Fruit fly (Drosophila melanogaster) whole organism, pupa: ENCODE data around the gene CG17329.

ENCODE experiments used
- CG10348 ChIP-seq: fragments of 200-800 bp; sonication (Bioruptor generic); IDR thresholded peaks from 2 replicates; pipeline ENCODE4 v1.3.6; 2022; ENCODE audit warnings: missing biosample characterization, missing genetic modification characterization
- CG12605 ChIP-seq: fragments of 200-800 bp; sonication (Bioruptor generic); IDR thresholded peaks from 2 replicates; pipeline ENCODE4 v1.3.6; 2022; ENCODE audit warnings: missing biosample characterization, missing genetic modification characterization
- CG13204 ChIP-seq: fragments of 200-800 bp; sonication (Bioruptor generic); optimal IDR thresholded peaks from 2 replicates; lab custom pipeline; 2018; ENCODE audit warnings: missing biosample characterization, mild to moderate bottlenecking, missing genetic modification characterization, moderate library complexity
- CG14655 ChIP-seq: fragments of 200-800 bp; sonication (Bioruptor generic); optimal IDR thresholded peaks from 3 replicates; lab custom pipeline; 2017; ENCODE audit warnings: mild to moderate bottlenecking, missing biosample characterization, missing genetic modification reagents, missing genetic modification characterization
- CG15710 ChIP-seq: fragments of 200-800 bp; sonication (Bioruptor generic); optimal IDR thresholded peaks from 2 replicates; lab custom pipeline; 2018; ENCODE audit warnings: missing biosample characterization, mild to moderate bottlenecking, missing genetic modification characterization, moderate library complexity
- CG17806 ChIP-seq: fragments of 200-800 bp; sonication (Bioruptor generic); optimal IDR thresholded peaks from 2 replicates; lab custom pipeline; 2018; ENCODE audit warnings: missing biosample characterization, mild to moderate bottlenecking, missing genetic modification characterization, moderate library complexity
- CG32121 ChIP-seq: fragments of 200-800 bp; sonication (Bioruptor generic); IDR thresholded peaks from 2 replicates; pipeline ENCODE4 v1.3.6; 2022; ENCODE audit warnings: missing biosample characterization, missing genetic modification characterization
- CG34367 ChIP-seq: fragments of 200-800 bp; sonication (Bioruptor generic); optimal IDR thresholded peaks from 2 replicates; lab custom pipeline; 2018; ENCODE audit warnings: missing biosample characterization, mild to moderate bottlenecking, missing genetic modification characterization
- CG4496 ChIP-seq: fragments of 200-800 bp; sonication (Bioruptor generic); IDR thresholded peaks from 3 replicates; pipeline ENCODE4 v1.3.6; 2022; ENCODE audit warnings: missing biosample characterization, missing genetic modification characterization
- CG8159 ChIP-seq: fragments of 200-800 bp; sonication (Bioruptor generic); optimal IDR thresholded peaks from 3 replicates; lab custom pipeline; 2018; ENCODE audit warnings: missing biosample characterization, mild to moderate bottlenecking, missing genetic modification characterization, moderate library complexity
- CG8301 ChIP-seq: fragments of 200-800 bp; sonication (Bioruptor generic); optimal IDR thresholded peaks from 2 replicates; lab custom pipeline; 2018; ENCODE audit warnings: missing biosample characterization, mild to moderate bottlenecking, missing genetic modification characterization
- CG9948 ChIP-seq: fragments of 200-800 bp; sonication (Bioruptor generic); optimal IDR thresholded peaks from 2 replicates; lab custom pipeline; 2018; ENCODE audit warnings: missing biosample characterization, mild to moderate bottlenecking, missing genetic modification characterization, moderate library complexity
- D1 ChIP-seq: fragments of 200-800 bp; sonication (Bioruptor generic); optimal IDR thresholded peaks from 2 replicates; lab custom pipeline; 2018; ENCODE audit warnings: missing biosample characterization, mild to moderate bottlenecking, missing genetic modification characterization, moderate library complexity
- EcR ChIP-seq: fragments of 200-800 bp; sonication (Bioruptor generic); optimal IDR thresholded peaks from 3 replicates; lab custom pipeline; 2019; ENCODE audit warnings: missing biosample characterization, missing genetic modification characterization, mild to moderate bottlenecking, moderate library complexity, missing genetic modification reagents
- Ets98B ChIP-seq: fragments of 200-800 bp; sonication (Bioruptor generic); IDR thresholded peaks from 2 replicates; pipeline ENCODE4 v1.3.6; 2022; ENCODE audit warnings: missing biosample characterization, missing genetic modification characterization
- Pif1A ChIP-seq: fragments of 200-800 bp; sonication (Bioruptor generic); optimal IDR thresholded peaks from 3 replicates; lab custom pipeline; 2016; ENCODE audit warnings: missing biosample characterization, missing genetic modification characterization
- Pif1B ChIP-seq: fragments of 200-800 bp; sonication (Bioruptor generic); optimal IDR thresholded peaks from 3 replicates; lab custom pipeline; 2016; ENCODE audit warnings: missing biosample characterization, missing genetic modification characterization
- Snoo ChIP-seq: fragments of 200-800 bp; sonication (Bioruptor generic); optimal IDR thresholded peaks from 3 replicates; lab custom pipeline; 2017; ENCODE audit warnings: missing biosample characterization, mild to moderate bottlenecking, missing genetic modification characterization, inconsistent platforms
- fd96Ca ChIP-seq: fragments of 200-800 bp; sonication (Bioruptor generic); IDR thresholded peaks from 3 replicates; pipeline ENCODE4 v1.3.6; 2022; ENCODE audit warnings: missing biosample characterization, missing genetic modification characterization
- gl ChIP-seq: fragments of 200-800 bp; sonication (Bioruptor generic); optimal IDR thresholded peaks from 2 replicates; lab custom pipeline; 2018; ENCODE audit warnings: missing biosample characterization, mild to moderate bottlenecking, missing genetic modification characterization
- rn ChIP-seq: fragments of 200-800 bp; sonication (Bioruptor generic); IDR thresholded peaks from 2 replicates; pipeline ENCODE4 v1.3.6; 2022; ENCODE audit warnings: missing biosample characterization, missing genetic modification characterization

Gene CG17329

DNA sequence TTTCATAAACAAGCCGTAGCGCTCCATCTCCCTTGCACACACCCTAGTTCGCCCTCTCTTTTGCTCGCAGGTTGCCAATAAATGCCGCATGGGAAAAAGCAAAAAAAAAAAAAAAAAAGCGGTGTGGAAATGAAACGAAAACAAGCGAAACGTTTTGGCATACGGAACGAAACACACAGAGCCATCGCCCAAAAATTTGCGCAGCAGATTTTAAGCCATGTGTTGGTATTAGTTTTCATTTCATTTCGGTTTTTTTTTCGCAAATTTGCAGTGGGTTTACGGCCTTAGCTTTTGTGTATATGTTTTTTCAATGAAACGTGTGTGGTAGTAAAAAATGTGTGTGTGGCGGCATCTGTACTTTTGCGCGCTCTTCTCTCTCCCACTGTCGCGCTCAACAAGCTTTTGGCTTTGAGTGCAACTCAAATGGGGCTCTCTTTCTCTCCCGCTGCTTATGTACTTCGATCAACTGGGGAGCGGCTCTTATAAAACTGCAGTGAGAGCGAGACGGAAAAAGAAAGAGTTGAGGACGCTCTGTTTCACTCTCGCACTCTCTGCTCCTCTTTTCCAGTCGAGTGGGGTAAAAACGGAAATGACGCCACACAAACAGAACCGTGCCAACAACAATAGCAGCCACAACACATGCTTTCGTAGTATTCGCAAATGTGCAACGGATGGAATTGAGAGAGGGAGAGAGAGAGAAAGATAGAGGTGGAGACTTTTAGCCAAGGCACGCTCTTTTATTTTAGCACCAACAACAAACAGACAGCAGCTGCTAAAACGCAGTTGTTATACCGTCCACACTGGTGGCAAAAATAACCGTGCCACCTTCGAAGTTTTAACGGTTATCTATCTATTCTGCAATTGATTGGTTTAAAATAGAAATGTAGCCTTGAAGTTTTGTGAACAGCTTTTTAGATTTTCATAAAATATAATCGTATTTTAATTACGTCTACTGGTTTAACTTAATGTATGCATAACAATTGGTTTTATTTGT is 6.5 kb upstream of the CG17329 start:
- TF ChIP-seq Snoo (tag; lab: Kevin White, UChicago): peak; percentile 70
- TF ChIP-seq CG14655 (GFP tag; lab: Kevin White, UChicago): peak; percentile 64
- peak; percentile 65 for TF ChIP-seq CG8301 (tag; lab: Kevin White, UChicago)
- peak; percentile 48 for TF ChIP-seq D1 (tag; lab: Kevin White, UChicago)
- TF ChIP-seq Ets98B: no peak
- peak; percentile 52 for TF ChIP-seq CG15710
- no peak for TF ChIP-seq fd96Ca (GFP tag; lab: Robert Waterston, UW)
- no peak for TF ChIP-seq CG4496 (GFP tag; lab: Robert Waterston, UW)
- peak; percentile 65 for TF ChIP-seq Pif1A (GFP tag; lab: Kevin White, UChicago)
- TF ChIP-seq gl (tag; lab: Kevin White, UChicago): peak; percentile 30
- TF ChIP-seq CG13204 (GFP tag; lab: Kevin White, UChicago): peak; percentile 68
- TF ChIP-seq CG9948 (tag; lab: Kevin White, UChicago): peak; percentile 33
- peak; percentile 65 for TF ChIP-seq CG8159 (tag; lab: Kevin White, UChicago)
- peak; percentile 34 for TF ChIP-seq CG17806
- no peak for TF ChIP-seq rn (GFP tag; lab: Robert Waterston, UW)
- peak; percentile 45 for TF ChIP-seq Pif1B (GFP tag; lab: Kevin White, UChicago)
- TF ChIP-seq CG10348 (GFP tag; lab: Robert Waterston, UW): no peak
- peak; percentile 60 for TF ChIP-seq EcR
- TF ChIP-seq CG34367: peak; percentile 38
- TF ChIP-seq CG32121: no peak
- no peak for TF ChIP-seq CG12605

DNA sequence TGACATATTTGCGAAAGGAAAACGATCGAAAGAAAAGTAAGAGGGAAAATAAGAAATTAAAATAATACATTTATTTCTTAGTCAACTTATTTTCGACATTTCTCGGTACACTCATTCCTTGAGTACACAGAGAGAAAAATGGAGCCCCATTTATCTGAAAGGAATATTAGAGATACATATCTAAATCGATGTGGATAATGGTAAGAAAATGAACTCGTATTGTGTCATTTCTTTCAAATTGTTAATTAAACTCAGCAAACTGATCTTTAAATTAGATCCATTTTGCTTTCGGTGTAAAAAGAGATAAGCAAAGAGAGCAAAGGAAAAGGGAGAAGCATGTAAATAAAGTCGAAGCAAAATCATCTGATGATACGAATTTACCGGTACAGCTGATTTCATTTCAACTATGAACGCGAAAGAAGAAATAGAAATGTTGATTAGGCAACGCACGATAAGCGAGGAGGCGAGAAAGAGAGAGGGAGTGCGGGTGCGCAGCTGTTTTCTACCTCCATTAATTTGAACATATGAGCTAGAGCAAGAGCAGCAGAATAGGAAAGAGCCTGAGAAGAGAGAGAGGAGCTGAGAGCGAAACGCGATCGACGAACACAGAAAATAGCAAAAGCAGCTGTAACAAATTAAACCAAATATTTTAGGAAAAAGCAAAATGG is 5.3 kb upstream of the CG17329 start:
- TF ChIP-seq CG9948 (tag; lab: Kevin White, UChicago) (peak; percentile 87), CG8301 (tag; lab: Kevin White, UChicago) (peak; percentile 83), CG10348 (GFP tag; lab: Robert Waterston, UW) (no peak), Pif1A (GFP tag; lab: Kevin White, UChicago) (peak; percentile 77), CG8159 (tag; lab: Kevin White, UChicago) (peak; percentile 90), D1 (tag; lab: Kevin White, UChicago) (peak; percentile 22), CG14655 (GFP tag; lab: Kevin White, UChicago) (peak; percentile 86), CG34367 (peak; percentile 83), CG17806 (peak; percentile 92), gl (tag; lab: Kevin White, UChicago) (peak; percentile 70), Snoo (tag; lab: Kevin White, UChicago) (peak; percentile 86), fd96Ca (GFP tag; lab: Robert Waterston, UW) (no peak), CG15710 (peak; percentile 84), CG4496 (GFP tag; lab: Robert Waterston, UW) (no peak), rn (GFP tag; lab: Robert Waterston, UW) (no peak), Pif1B (GFP tag; lab: Kevin White, UChicago) (peak; percentile 87), CG13204 (GFP tag; lab: Kevin White, UChicago) (peak; percentile 39)
- TF ChIP-seq, all 21 proteins: peak for 13

DNA sequence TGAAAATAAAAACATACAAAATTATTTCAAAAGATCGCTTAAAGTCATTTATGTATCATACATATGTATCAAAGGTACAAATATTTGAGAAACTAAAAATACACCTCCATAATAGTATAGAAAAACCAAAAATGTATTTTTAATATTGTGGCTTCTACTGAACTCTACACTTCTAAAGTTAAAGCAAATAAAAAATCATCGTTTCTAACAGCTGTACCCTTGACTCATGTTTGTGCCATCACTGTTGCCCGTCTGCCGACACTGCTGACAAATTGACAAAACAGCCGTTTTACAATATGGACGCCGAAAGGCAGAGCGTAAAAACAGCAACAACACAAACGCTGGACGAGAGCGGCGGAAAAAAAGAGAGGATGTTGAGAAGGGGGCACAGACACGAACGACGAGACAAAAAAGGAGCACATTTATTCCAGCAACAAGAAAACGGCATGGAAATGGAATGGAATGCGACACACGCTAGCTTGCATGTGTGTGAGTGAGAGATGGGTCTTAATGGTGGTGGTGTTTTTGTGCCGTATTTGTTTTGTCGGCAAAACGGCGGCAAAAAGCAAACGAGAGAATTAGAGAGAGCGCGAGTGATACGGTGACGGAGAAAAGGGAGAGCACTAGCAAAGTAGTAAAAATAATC is 4.6 kb upstream of the CG17329 start:
- TF ChIP-seq CG15710 (peak; percentile 62), CG8159 (tag; lab: Kevin White, UChicago) (peak; percentile 80), gl (tag; lab: Kevin White, UChicago) (peak; percentile 76), Snoo (tag; lab: Kevin White, UChicago) (peak; percentile 49), rn (GFP tag; lab: Robert Waterston, UW) (no peak), Pif1A (GFP tag; lab: Kevin White, UChicago) (peak; percentile 83), CG17806 (peak; percentile 75), D1 (tag; lab: Kevin White, UChicago) (no peak), CG14655 (GFP tag; lab: Kevin White, UChicago) (peak; percentile 81), CG4496 (GFP tag; lab: Robert Waterston, UW) (no peak), CG9948 (tag; lab: Kevin White, UChicago) (peak; percentile 74), Pif1B (GFP tag; lab: Kevin White, UChicago) (peak; percentile 79), Ets98B (no peak), EcR (peak; percentile 57), CG34367 (peak; percentile 60), CG13204 (GFP tag; lab: Kevin White, UChicago) (peak; percentile 71), CG8301 (tag; lab: Kevin White, UChicago) (peak; percentile 79)

DNA sequence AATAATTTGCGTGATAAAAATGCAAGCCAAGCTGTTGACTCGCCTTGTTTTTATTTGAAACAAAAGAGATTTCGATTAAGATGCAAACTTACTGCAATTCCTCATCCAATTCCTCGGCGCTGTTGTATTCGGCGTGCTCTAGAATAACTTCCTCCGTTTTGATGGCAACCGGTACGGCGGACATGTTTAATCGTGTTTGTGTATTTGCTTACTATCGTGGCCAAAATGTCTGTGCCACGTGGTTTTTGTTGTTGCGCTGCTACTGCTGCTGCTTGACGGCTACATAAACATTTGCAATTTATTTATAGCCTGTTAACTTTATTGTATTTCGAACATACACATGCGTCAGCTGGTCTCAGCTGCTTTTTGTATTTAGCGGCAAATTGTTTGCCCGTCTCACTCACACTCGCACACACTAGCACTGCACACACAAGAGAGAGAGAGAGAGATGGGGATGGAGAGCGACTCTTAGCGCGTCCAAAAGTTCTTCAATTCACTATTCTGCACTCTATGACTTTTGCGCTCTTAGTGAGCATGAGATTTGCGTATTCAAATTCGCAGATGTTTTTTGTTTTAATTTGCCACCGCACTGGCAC is 4.0 kb upstream of the CG17329 start:
- TF ChIP-seq CG34367 (no peak), CG13204 (GFP tag; lab: Kevin White, UChicago) (no peak)
- TF ChIP-seq, all 21 proteins: peak for 0
